Worm (Caenorhabditis elegans): Measurements from ENCODE around the gene acds-10.

acds-10 gene

DNA sequence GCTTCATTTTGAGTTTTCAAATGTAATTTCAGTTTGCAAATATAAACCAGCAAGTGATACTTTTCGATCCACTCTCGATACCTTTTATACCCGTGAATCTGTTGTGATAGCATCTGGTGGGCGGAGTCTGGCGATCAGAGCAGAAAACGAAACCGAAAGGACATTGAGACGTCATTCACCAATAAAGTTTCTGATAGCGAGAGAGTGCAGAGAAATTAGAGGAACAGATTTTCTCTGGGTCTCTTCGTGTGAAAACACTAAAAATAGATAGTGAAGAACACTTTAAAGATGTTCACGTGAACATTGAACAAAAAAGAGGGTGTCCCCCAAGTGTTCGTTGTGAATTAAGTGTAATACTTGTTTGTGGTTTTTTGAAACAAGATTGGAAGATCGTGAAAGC, 16.2 kb downstream of the acds-10 start, which contains the start of gene pgph-3 (continued):
- TF ChIP-seq nhr-237 (tag; optimal IDR thresholded peaks at IDR 0.05) = no peak
- TF ChIP-seq arid-1 (GFP tag; conservative IDR thresholded peaks at IDR 0.05) = no peak; the same call in 1 of the 2 replicates

DNA sequence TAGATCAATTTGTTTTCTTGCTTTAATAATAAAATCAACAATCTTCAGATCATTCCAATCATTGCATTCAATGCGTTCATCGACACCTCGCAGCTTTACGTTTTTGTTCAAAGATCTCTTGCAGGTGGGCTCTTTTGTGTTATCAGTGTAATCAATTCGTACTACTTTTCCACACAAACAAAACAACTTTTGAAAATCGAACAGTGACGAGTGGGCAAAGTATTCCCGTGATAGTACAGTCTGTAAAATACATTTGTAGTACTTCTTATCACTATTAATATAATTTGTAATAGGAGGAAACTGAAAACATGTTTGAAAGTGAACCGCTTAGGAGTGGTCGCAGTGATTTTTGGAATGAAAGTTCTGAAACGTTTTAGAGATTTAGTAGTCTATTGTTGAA, 17.5 kb downstream of the acds-10 start, which contains the start of gene pgph-2:
Gene pgph-2 (plus strand): TSS at position 47 of the 400 bp plus-strand sequence.
- TF ChIP-seq nhr-10 (tag; optimal IDR thresholded peaks at IDR 0.05) = no peak
- TF ChIP-seq Y5F2A.4 (GFP tag; optimal IDR thresholded peaks at IDR 0.05) = no peak
- TF ChIP-seq hlh-11 (tag; optimal IDR thresholded peaks at IDR 0.05) = peak; percentile 14
- no peak for TF ChIP-seq ces-1 (GFP tag; optimal IDR thresholded peaks at IDR 0.05)
- no peak for TF ChIP-seq nhr-102 (tag; optimal IDR thresholded peaks at IDR 0.05)
- no peak for TF ChIP-seq nhr-41 (GFP tag; IDR thresholded peaks at IDR 0.05)
- TF ChIP-seq ceh-82 (tag; optimal IDR thresholded peaks at IDR 0.05) = no peak
- no peak for TF ChIP-seq daf-16 (GFP tag; optimal IDR thresholded peaks at IDR 0.05)
- TF ChIP-seq daf-16 (tag; optimal IDR thresholded peaks at IDR 0.05) = peak; percentile 66
- TF ChIP-seq dve-1 (tag; optimal IDR thresholded peaks at IDR 0.05; ENCODE audit: insufficient read depth) = peak; percentile 29

DNA sequence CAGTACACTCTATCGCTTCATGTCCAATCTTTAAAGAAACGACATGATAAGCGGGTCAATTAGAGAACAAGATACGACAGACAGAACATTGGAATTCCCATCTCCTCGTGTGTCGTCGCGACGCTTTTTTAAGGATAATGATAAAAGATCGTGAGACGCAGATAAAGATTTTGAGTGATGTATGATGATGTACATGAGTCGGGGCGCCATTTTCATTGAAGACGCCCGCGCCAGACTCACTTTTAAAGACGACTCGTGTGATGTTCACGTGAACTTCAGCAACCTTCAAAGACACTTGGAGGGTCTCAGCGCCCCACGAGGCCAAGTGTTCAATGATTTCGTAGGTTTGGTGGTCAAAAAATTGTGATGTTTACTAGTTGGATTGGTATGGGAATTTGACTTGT, 20.7 kb downstream of the acds-10 start:
- TF ChIP-seq saeg-2 (GFP tag; IDR thresholded peaks at IDR 0.05) = no peak
- peak; percentile 81 for TF ChIP-seq nhr-28 (tag; optimal IDR thresholded peaks at IDR 0.05)
- peak; percentile 78 for TF ChIP-seq nhr-102 (tag; optimal IDR thresholded peaks at IDR 0.05)
- no peak for TF ChIP-seq egl-43 (GFP tag; IDR thresholded peaks at IDR 0.05)
- TF ChIP-seq dmd-6 (GFP tag; IDR thresholded peaks at IDR 0.05) = peak; percentile 86
- TF ChIP-seq cey-2 (tag; optimal IDR thresholded peaks at IDR 0.05; ENCODE audit: borderline replicate concordance, insufficient read depth) = peak; percentile 93
- TF ChIP-seq R02D3.7 (tag; optimal IDR thresholded peaks at IDR 0.05) = no peak
- peak; percentile 98 for TF ChIP-seq hlh-11 (tag; optimal IDR thresholded peaks at IDR 0.05)
- peak; percentile 28 for TF ChIP-seq mep-1 (tag; optimal IDR thresholded peaks at IDR 0.05)
- no peak for TF ChIP-seq ceh-82 (tag; optimal IDR thresholded peaks at IDR 0.05)
- TF ChIP-seq dpl-1 (GFP tag; optimal IDR thresholded peaks at IDR 0.05) = peak; percentile 30
- TF ChIP-seq mxl-3 (GFP tag; optimal IDR thresholded peaks at IDR 0.05) = peak; percentile 82
- TF ChIP-seq daf-16 (GFP tag; optimal IDR thresholded peaks at IDR 0.05) = peak in 1 of 2 experiments; percentile 44
- peak; percentile 66 for TF ChIP-seq daf-16 (tag; optimal IDR thresholded peaks at IDR 0.05)
- TF ChIP-seq T26A8.4 (GFP tag; IDR thresholded peaks at IDR 0.05) = peak; percentile 46
- TF ChIP-seq dve-1 (tag; optimal IDR thresholded peaks at IDR 0.05; ENCODE audit: insufficient read depth) = peak; percentile 86
- peak; percentile 61; the same call in 1 of the 2 replicates for TF ChIP-seq php-3 (GFP tag; IDR thresholded peaks at IDR 0.05)
- peak; percentile 91 for TF ChIP-seq hlh-30 (tag; optimal IDR thresholded peaks at IDR 0.05; ENCODE audit: insufficient read depth)
- peak; percentile 18 for TF ChIP-seq zip-2 (tag; optimal IDR thresholded peaks at IDR 0.05)
- peak; percentile 80; the same call in 1 of the 2 replicates for TF ChIP-seq ceh-20 (GFP tag; IDR thresholded peaks at IDR 0.05)
- 0 out of 2 replicates have a peak, but pooled peaks have one; percentile 11 for TF ChIP-seq hmg-1.1 (GFP tag; IDR thresholded peaks at IDR 0.05)
- TF ChIP-seq spr-3 (GFP tag; optimal IDR thresholded peaks at IDR 0.05) = no peak
- TF ChIP-seq nhr-10 (tag; optimal IDR thresholded peaks at IDR 0.05) = peak; percentile 79
- TF ChIP-seq unc-62 (GFP tag; optimal IDR thresholded peaks at IDR 0.05 in 1 of 2) = peak in 1 of 2 experiments; percentile 71
- TF ChIP-seq unc-62 (tag; optimal IDR thresholded peaks at IDR 0.05) = no peak
- TF ChIP-seq ceh-28 (tag; optimal IDR thresholded peaks at IDR 0.05) = no peak
- peak; percentile 88 to 91 for TF ChIP-seq mdl-1 (tag; optimal IDR thresholded peaks at IDR 0.05)
- peak; percentile 9 for TF ChIP-seq nhr-77 (tag; optimal IDR thresholded peaks at IDR 0.05)
- TF ChIP-seq F26F4.8 (GFP tag; conservative IDR thresholded peaks at IDR 0.05) = no peak
- no peak for TF ChIP-seq ceh-62 (tag; optimal IDR thresholded peaks at IDR 0.05)
- TF ChIP-seq ZK337.2 (GFP tag; IDR thresholded peaks at IDR 0.05) = no peak
- peak; percentile 64 for TF ChIP-seq nhr-25 (tag; optimal IDR thresholded peaks at IDR 0.05; ENCODE audit: borderline replicate concordance, insufficient read depth)
- peak; percentile 40; the same call in 1 of the 2 replicates for TF ChIP-seq tra-1 (GFP tag; IDR thresholded peaks at IDR 0.05)
- TF ChIP-seq nhr-48 (tag; optimal IDR thresholded peaks at IDR 0.05) = peak; percentile 94
- TF ChIP-seq spr-1 (tag; optimal IDR thresholded peaks at IDR 0.05) = peak; percentile 67
- TF ChIP-seq lsy-2 (tag; optimal IDR thresholded peaks at IDR 0.05) = peak in 1 of 2 experiments; percentile 54
- peak; percentile 97 for TF ChIP-seq mxl-2 (GFP tag; conservative IDR thresholded peaks at IDR 0.05)
- TF ChIP-seq hif-1 (tag; optimal IDR thresholded peaks at IDR 0.05) = peak; percentile 6 to 21
- TF ChIP-seq ztf-7 (tag; optimal IDR thresholded peaks at IDR 0.05) = peak; percentile 17
- peak; percentile 73; the same call in 1 of the 2 replicates for TF ChIP-seq lin-1 (GFP tag; IDR thresholded peaks at IDR 0.05)
